Fruit fly (Drosophila melanogaster) whole organism, embryonic: Measurements from ENCODE around the gene CG9747.

Experiments used
- Adf1 ChIP-seq: fragments of 200-800 bp; sonication (Bioruptor generic); IDR thresholded peaks from 2 replicates; pipeline ENCODE4 v1.3.6; 2022; ENCODE audit warnings: missing biosample characterization, missing genetic modification characterization
- Bgb ChIP-seq: fragments of 200-800 bp; sonication (Bioruptor generic); IDR thresholded peaks from 2 replicates; pipeline ENCODE4 v1.3.6; 2022; ENCODE audit warnings: missing biosample characterization, missing genetic modification characterization; ENCODE audit not compliant: partially characterized antibody
- CG10147 ChIP-seq: fragments of 200-800 bp; sonication (Bioruptor generic); optimal IDR thresholded peaks from 2 replicates; lab custom pipeline; 2019; ENCODE audit warnings: missing biosample characterization, mild to moderate bottlenecking, missing genetic modification characterization, moderate library complexity
- CG10321 ChIP-seq: fragments of 200-800 bp; sonication (Bioruptor generic); IDR thresholded peaks from 2 replicates; pipeline ENCODE4 v1.3.6; 2022; ENCODE audit warnings: missing biosample characterization, missing genetic modification characterization
- CG10366 ChIP-seq: fragments of 200-800 bp; sonication (Bioruptor generic); IDR thresholded peaks from 2 replicates; pipeline ENCODE4 v1.3.6; 2022; ENCODE audit warnings: missing biosample characterization, missing genetic modification characterization
- CG11456 ChIP-seq: fragments of 200-800 bp; sonication (Bioruptor generic); IDR thresholded peaks from 3 replicates; pipeline ENCODE4 v1.3.6; 2022; ENCODE audit warnings: missing biosample characterization, missing genetic modification characterization
- CG13287 ChIP-seq: fragments of 200-800 bp; sonication (Bioruptor generic); IDR thresholded peaks from 2 replicates; pipeline ENCODE4 v1.3.6; 2022; ENCODE audit warnings: missing biosample characterization, missing genetic modification characterization; ENCODE audit not compliant: partially characterized antibody
- CG31388 ChIP-seq: fragments of 200-800 bp; sonication (Bioruptor generic); optimal IDR thresholded peaks from 2 replicates; lab custom pipeline; 2016; ENCODE audit warnings: missing biosample characterization, missing genetic modification characterization
- CG32532 ChIP-seq: fragments of 200-800 bp; sonication (Bioruptor generic); IDR thresholded peaks from 2 replicates; pipeline ENCODE4 v1.3.6; 2022; ENCODE audit warnings: missing biosample characterization, missing genetic modification characterization
- CG34224 ChIP-seq: fragments of 200-800 bp; sonication (Bioruptor generic); IDR thresholded peaks from 3 replicates; pipeline ENCODE4 v1.3.6; 2022; ENCODE audit warnings: missing biosample characterization, missing genetic modification characterization; ENCODE audit not compliant: partially characterized antibody
- CG34376 ChIP-seq: fragments of 200-800 bp; sonication (Bioruptor generic); optimal IDR thresholded peaks from 2 replicates; lab custom pipeline; 2018; ENCODE audit warnings: missing biosample characterization, mild to moderate bottlenecking, missing genetic modification characterization
- CG42726 ChIP-seq: fragments of 200-800 bp; sonication (Bioruptor generic); IDR thresholded peaks from 2 replicates; pipeline ENCODE4 v1.3.6; 2022; ENCODE audit warnings: missing biosample characterization, missing genetic modification characterization; ENCODE audit not compliant: partially characterized antibody
- CG4820 ChIP-seq: fragments of 200-800 bp; sonication (Bioruptor generic); optimal IDR thresholded peaks from 3 replicates; lab custom pipeline; 2016; ENCODE audit warnings: missing biosample characterization, missing genetic modification characterization
- CG6791 ChIP-seq: fragments of 200-800 bp; sonication (Bioruptor generic); IDR thresholded peaks from 3 replicates; pipeline ENCODE4 v1.3.6; 2022; ENCODE audit warnings: missing biosample characterization, missing genetic modification characterization; ENCODE audit not compliant: partially characterized antibody
- Ets65A ChIP-seq: fragments of 200-800 bp; sonication (Bioruptor generic); peaks from one replicate; lab custom pipeline; 2016; ENCODE audit warnings: missing biosample characterization, missing genetic modification characterization
- GATAe ChIP-seq: fragments of 200-800 bp; sonication (Bioruptor generic); conservative IDR thresholded peaks from 2 replicates; pipeline ENCODE4 v1.3.6; 2022; ENCODE audit warnings: missing biosample characterization, missing genetic modification characterization
- Jarid2 ChIP-seq: fragments of 200-800 bp; sonication (Bioruptor generic); optimal IDR thresholded peaks from 3 replicates; lab custom pipeline; 2017; ENCODE audit warnings: mild to moderate bottlenecking, missing biosample characterization, missing genetic modification reagents, missing genetic modification characterization
- Trl ChIP-seq, 3 experiments: fragments of >200 bp in 2 of 3; fragments of 200-800 bp in 1 of 3; sonication (Bioruptor generic) in 1 of 3; optimal IDR thresholded peaks; 2 replicates in 1 of 3; 3 replicates in 2 of 3; lab custom pipeline; 2016 to 2017; ENCODE audit warnings: missing biosample characterization in 1 of 3, missing genetic modification characterization in 1 of 3
- Vsx1 ChIP-seq: fragments of 200-800 bp; sonication (Bioruptor generic); optimal IDR thresholded peaks from 2 replicates; lab custom pipeline; 2017; ENCODE audit warnings: missing biosample characterization, mild to moderate bottlenecking, missing genetic modification characterization, missing genetic modification reagents
- bbx ChIP-seq: fragments of 200-800 bp; sonication (Bioruptor generic); IDR thresholded peaks from 2 replicates; pipeline ENCODE4 v1.3.6; 2022; ENCODE audit warnings: missing biosample characterization, missing genetic modification characterization; ENCODE audit not compliant: partially characterized antibody
- cad ChIP-seq: fragments of >200 bp; optimal IDR thresholded peaks from 2 replicates; lab custom pipeline; 2017; ENCODE audit warnings: missing biosample characterization, missing genetic modification characterization
- crol ChIP-seq: fragments of 200-800 bp; sonication (Bioruptor generic); IDR thresholded peaks from 2 replicates; pipeline ENCODE4 v1.3.6; 2022; ENCODE audit warnings: missing biosample characterization, missing genetic modification characterization
- exex ChIP-seq: fragments of 200-800 bp; sonication (Bioruptor generic); optimal IDR thresholded peaks from 4 replicates; lab custom pipeline; 2018; ENCODE audit warnings: missing biosample characterization, mild to moderate bottlenecking, missing genetic modification characterization, moderate library complexity
- hb ChIP-seq: fragments of 200-800 bp; sonication (Bioruptor generic); IDR thresholded peaks from 3 replicates; pipeline ENCODE4 v1.3.6; 2022; ENCODE audit warnings: missing biosample characterization, missing genetic modification characterization; ENCODE audit not compliant: partially characterized antibody
- mirr ChIP-seq: fragments of 200-800 bp; sonication (Bioruptor generic); optimal IDR thresholded peaks from 3 replicates; lab custom pipeline; 2018; ENCODE audit warnings: missing biosample characterization, mild to moderate bottlenecking, missing genetic modification characterization
- pros ChIP-seq: fragments of 200-800 bp; sonication (Bioruptor generic); optimal IDR thresholded peaks from 3 replicates; lab custom pipeline; 2019; ENCODE audit warnings: missing biosample characterization, mild to moderate bottlenecking, missing genetic modification characterization, moderate library complexity
- sd ChIP-seq: fragments of 200-800 bp; sonication (Bioruptor generic); optimal IDR thresholded peaks from 3 replicates; lab custom pipeline; 2018; ENCODE audit warnings: missing biosample characterization, mild to moderate bottlenecking, missing genetic modification characterization, moderate library complexity
- sna ChIP-seq: fragments of 200-800 bp; sonication (Bioruptor generic); IDR thresholded peaks from 2 replicates; pipeline ENCODE4 v1.3.6; 2022; ENCODE audit warnings: missing biosample characterization, missing genetic modification characterization; ENCODE audit not compliant: partially characterized antibody
- sug ChIP-seq: fragments of 200-800 bp; optimal IDR thresholded peaks from 2 replicates; lab custom pipeline; 2019; ENCODE audit warnings: missing biosample characterization, mild to moderate bottlenecking, missing genetic modification characterization, moderate library complexity
- unc-4 ChIP-seq: fragments of 200-800 bp; sonication (Bioruptor generic); IDR thresholded peaks from 2 replicates; pipeline ENCODE4 v1.3.6; 2022; ENCODE audit warnings: missing biosample characterization, missing genetic modification characterization; ENCODE audit not compliant: partially characterized antibody
- vnd ChIP-seq: fragments of 200-800 bp; sonication (Bioruptor generic); IDR thresholded peaks from 3 replicates; pipeline ENCODE4 v1.3.6; 2022; ENCODE audit warnings: missing biosample characterization, missing genetic modification characterization; ENCODE audit not compliant: partially characterized antibody

The CG9747 gene

DNA sequence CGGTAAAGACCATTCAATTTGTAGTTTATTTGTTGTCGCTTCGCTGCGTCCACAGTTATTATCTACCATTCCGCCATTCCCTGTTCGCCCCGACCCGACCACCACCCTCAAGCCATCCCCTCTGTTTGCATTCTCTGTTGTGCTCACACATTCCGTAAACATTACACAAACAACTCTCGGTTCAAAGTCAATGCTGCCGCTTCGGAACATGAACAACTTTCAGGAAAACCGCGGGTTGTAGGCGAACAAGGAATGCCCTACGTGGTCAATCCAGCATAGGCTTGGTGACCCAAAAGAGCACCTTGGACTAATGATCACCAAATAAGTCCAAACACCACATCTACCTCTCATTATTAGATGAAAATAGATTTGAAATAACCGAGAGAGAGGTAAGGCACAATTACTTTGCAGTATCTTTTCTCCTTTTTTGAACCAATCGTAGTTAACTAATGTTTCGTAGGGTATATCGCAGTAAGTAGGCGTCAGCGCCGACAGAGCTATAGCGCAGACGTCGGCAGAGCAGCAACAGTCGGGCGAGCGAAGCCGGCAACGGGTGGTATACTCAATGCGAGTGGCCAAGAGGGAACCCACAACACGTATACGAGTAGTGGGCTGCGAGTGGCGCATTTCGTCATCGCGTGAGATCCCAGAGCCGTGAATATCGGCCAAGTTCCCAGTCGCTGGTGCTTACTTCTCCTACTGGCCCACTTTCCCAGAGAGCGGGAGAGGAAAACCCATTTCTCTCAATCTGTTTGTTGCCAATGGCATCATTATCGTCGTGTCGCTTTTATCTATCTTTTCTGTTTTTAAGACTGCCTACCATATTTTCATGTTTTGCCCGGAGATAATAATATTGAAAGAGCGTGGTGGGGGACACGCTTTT lies 12.3 kb upstream of the CG9747 start (continued):
- TF ChIP-seq CG34224 (GFP tag; lab: Robert Waterston, UW) = peak; percentile 32; the same call in 1 of the 3 replicates
- TF ChIP-seq, all 482 proteins: peak for 433

DNA sequence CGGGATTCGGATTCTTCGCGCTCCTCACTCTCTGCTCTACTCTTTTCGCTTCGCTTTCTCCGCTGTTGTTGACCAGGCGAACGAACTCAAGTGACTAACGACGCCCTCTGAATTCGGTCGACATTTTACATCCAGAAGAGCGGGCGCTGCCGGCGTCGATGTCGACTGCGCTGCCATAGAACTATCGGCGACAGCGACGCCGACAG lies 11.7 kb upstream of the CG9747 start, which contains the start of gene CG9743:
TSS of gene CG9743 (minus strand) at position 101 of the 206 bp plus-strand sequence.
- TF ChIP-seq Jarid2 (GFP tag; lab: Kevin White, UChicago) = peak; percentile 35
- TF ChIP-seq CG42726 (GFP tag; lab: Robert Waterston, UW) = 0 out of 2 replicates have a peak, but pooled peaks have one; percentile 5
- TF ChIP-seq unc-4 (GFP tag; lab: Robert Waterston, UW) = peak; percentile 23; the same call in 1 of the 2 replicates
- TF ChIP-seq hb (GFP tag; lab: Robert Waterston, UW) = 0 out of 3 replicates have a peak, but pooled peaks have one; percentile 15
- no peak for TF ChIP-seq CG31388
- TF ChIP-seq cad (GFP tag; lab: Kevin White, UChicago) = no peak
- TF ChIP-seq CG10321 (GFP tag; lab: Robert Waterston, UW) = no peak
- TF ChIP-seq pros (GFP tag; lab: Kevin White, UChicago) = no peak
- peak; percentile 34 for TF ChIP-seq Bgb (GFP tag; lab: Robert Waterston, UW)
- no peak for TF ChIP-seq Vsx1 (GFP tag; lab: Kevin White, UChicago)
- TF ChIP-seq bbx (GFP tag; lab: Robert Waterston, UW) = peak; percentile 38; the same call in 1 of the 2 replicates
- TF ChIP-seq Trl (optimal IDR thresholded peaks at IDR 0.05; lab: Kevin White, UChicago) = peak in 1 of 2 experiments; percentile 6
- TF ChIP-seq Trl (GFP tag; optimal IDR thresholded peaks at IDR 0.05; lab: Kevin White, UChicago) = no peak
- 0 out of 2 replicates have a peak, but pooled peaks have one; percentile 21 for TF ChIP-seq sna (GFP tag; lab: Robert Waterston, UW)
- TF ChIP-seq CG13287 = peak; percentile 24; the same call in 1 of the 2 replicates
- no peak for TF ChIP-seq CG4820
- TF ChIP-seq CG6791 (GFP tag; lab: Robert Waterston, UW) = peak; percentile 9; the same call in 1 of the 3 replicates

DNA sequence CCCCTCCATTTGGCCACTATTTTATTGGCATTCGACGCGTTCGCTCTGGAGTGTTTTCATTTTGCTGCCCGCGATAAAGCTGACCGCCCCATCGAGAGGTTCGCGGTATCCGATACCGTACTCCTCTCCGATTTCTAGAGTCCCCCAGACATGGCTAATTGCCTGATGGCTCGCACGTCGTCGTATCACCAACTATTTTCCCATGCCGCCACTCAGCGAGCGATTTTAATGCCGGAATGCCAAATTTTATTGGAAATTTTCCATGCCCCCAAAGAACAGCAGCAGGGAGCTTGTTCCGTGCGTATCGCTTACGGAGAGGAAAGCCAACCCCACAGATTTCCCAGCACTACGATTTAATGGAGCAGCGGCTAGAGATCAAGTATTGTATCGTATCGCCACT lies 10.0 kb upstream of the CG9747 start:
- TF ChIP-seq CG34376 (GFP tag; lab: Kevin White, UChicago) = peak; percentile 87
- TF ChIP-seq CG10147 (GFP tag; lab: Kevin White, UChicago) = no peak
- peak; percentile 21; the same call in 1 of the 2 replicates for TF ChIP-seq Adf1 (GFP tag; lab: Robert Waterston, UW)
- TF ChIP-seq CG10366 (GFP tag; lab: Robert Waterston, UW) = no peak
- 0 out of 2 replicates have a peak, but pooled peaks have one; percentile 15 for TF ChIP-seq CG32532 (GFP tag; lab: Robert Waterston, UW)
- TF ChIP-seq crol = peak; percentile 67; the same call in 1 of the 2 replicates
- peak; percentile 79 for TF ChIP-seq sd (tag; lab: Kevin White, UChicago)
- TF ChIP-seq mirr (GFP tag; lab: Kevin White, UChicago) = peak; percentile 8
- peak; percentile 83 for TF ChIP-seq exex (tag; lab: Kevin White, UChicago)
- peak; percentile 95 for TF ChIP-seq sug (tag; lab: Kevin White, UChicago)
- peak; percentile 23 for TF ChIP-seq GATAe
- TF ChIP-seq CG11456 (GFP tag; lab: Robert Waterston, UW) = no peak
- TF ChIP-seq Ets65A (GFP tag; lab: Kevin White, UChicago) = peak; percentile 87
- 0 out of 3 replicates have a peak, but pooled peaks have one; percentile 37 for TF ChIP-seq vnd (GFP tag; lab: Robert Waterston, UW)
